Worm (Caenorhabditis elegans) whole organism, L1 larva: ENCODE measurements around the gene srbc-3.

Experiments
- aha-1 ChIP-seq: fragments of 150-350 bp; optimal IDR thresholded peaks from 2 replicates; lab custom pipeline; 2014; ENCODE audit warnings: missing biosample characterization, missing genetic modification characterization
- fos-1 ChIP-seq: fragments of 150-350 bp; optimal IDR thresholded peaks from 2 replicates; lab custom pipeline; 2014; ENCODE audit warnings: missing biosample characterization, missing genetic modification characterization
- grh-1 ChIP-seq: fragments of 200-800 bp; sonication (Bioruptor generic); IDR thresholded peaks from 2 replicates; pipeline ENCODE4 v1.3.6; 2022; ENCODE audit warnings: missing genetic modification reagents, missing genetic modification characterization, missing compliant biosample characterization
- irx-1 ChIP-seq: sonication (generic microtip); optimal IDR thresholded peaks from 2 replicates; lab custom pipeline; 2016; ENCODE audit warnings: missing genetic modification characterization, missing compliant biosample characterization
- lin-15B ChIP-seq: fragments of 150-350 bp; sonication (generic microtip); optimal IDR thresholded peaks from 3 replicates; lab custom pipeline; 2014; ENCODE audit warnings: missing biosample characterization, missing genetic modification characterization
- nhr-12 ChIP-seq: sonication (generic microtip); optimal IDR thresholded peaks from 2 replicates; lab custom pipeline; 2017; ENCODE audit warnings: missing biosample characterization, missing genetic modification characterization
- nhr-237 ChIP-seq: fragments of 150-350 bp; optimal IDR thresholded peaks from 2 replicates; lab custom pipeline; 2014; ENCODE audit warnings: missing biosample characterization, missing genetic modification characterization
- nhr-71 ChIP-seq: sonication (generic microtip); optimal IDR thresholded peaks from 2 replicates; lab custom pipeline; 2016; ENCODE audit warnings: mild to moderate bottlenecking, missing genetic modification characterization, moderate library complexity, missing compliant biosample characterization
- nhr-76 ChIP-seq: sonication (generic microtip); optimal IDR thresholded peaks from 2 replicates; lab custom pipeline; 2017; ENCODE audit warnings: missing biosample characterization, missing genetic modification characterization
- pqm-1 ChIP-seq: sonication (generic microtip); optimal IDR thresholded peaks from 3 replicates; lab custom pipeline; 2017; ENCODE audit warnings: missing biosample characterization, missing genetic modification characterization
- tbx-2 ChIP-seq: sonication (generic microtip); optimal IDR thresholded peaks from 2 replicates; lab custom pipeline; 2016; ENCODE audit warnings: missing genetic modification characterization, missing compliant biosample characterization
- unc-98 ChIP-seq: fragments of 200-800 bp; sonication (Bioruptor generic); IDR thresholded peaks from 2 replicates; pipeline ENCODE4 v1.3.6; 2022; ENCODE audit warnings: missing genetic modification characterization, missing compliant biosample characterization

ce11 chrV:3349877-3350276 is 41.6 kb downstream of the srbc-3 start, which contains the start of gene C17B7.15:
- TF ChIP-seq nhr-76 (tag; lab: Kevin White, UChicago) (no peak), pqm-1 (tag; lab: Kevin White, UChicago) (no peak), lin-15B (tag; lab: Kevin White, UChicago) (no peak), nhr-237 (no peak), nhr-71 (tag; lab: Kevin White, UChicago) (no peak), grh-1 (GFP tag; lab: Robert Waterston, UW) (no peak), irx-1 (tag; lab: Kevin White, UChicago) (no peak), unc-98 (GFP tag; lab: Robert Waterston, UW) (no peak), tbx-2 (no peak), aha-1 (tag; lab: Kevin White, UChicago) (no peak), nhr-12 (tag; lab: Kevin White, UChicago) (no peak), fos-1 (tag; lab: Kevin White, UChicago) (no peak)
